Fruit fly (Drosophila melanogaster): ENCODE data around the gene RhoGAP71E.

Gene RhoGAP71E

dm6 chr3L:15594093-15594653 lies 5.5 kb downstream of the RhoGAP71E start:
- TF ChIP-seq crol (GFP tag; IDR thresholded peaks at IDR 0.05) (peak; percentile 59), sr (GFP tag; IDR thresholded peaks at IDR 0.05) (no peak), Xrp1 (GFP tag; IDR thresholded peaks at IDR 0.05) (no peak), CG2199 (GFP tag; IDR thresholded peaks at IDR 0.05) (0 out of 3 replicates have a peak, but pooled peaks have one; percentile 37), CG15479 (GFP tag; optimal IDR thresholded peaks at IDR 0.05) (peak; percentile 92), CG6254 (GFP tag; optimal IDR thresholded peaks at IDR 0.05) (no peak), D (optimal IDR thresholded peaks at IDR 0.05) (peak; percentile 82), D (GFP tag; optimal IDR thresholded peaks at IDR 0.05) (no peak), zen (tag; optimal IDR thresholded peaks at IDR 0.05) (peak; percentile 31), nom (GFP tag; optimal IDR thresholded peaks at IDR 0.05) (peak; percentile 3), slou (GFP tag; optimal IDR thresholded peaks at IDR 0.05) (no peak), phol (tag; optimal IDR thresholded peaks at IDR 0.05) (no peak), shn (GFP tag; optimal IDR thresholded peaks at IDR 0.05) (no peak), sima (GFP tag; optimal IDR thresholded peaks at IDR 0.05) (no peak), CG4360 (GFP tag; IDR thresholded peaks at IDR 0.05) (peak; percentile 54; the same call in 1 of the 2 replicates), gcm (GFP tag; optimal IDR thresholded peaks at IDR 0.05) (no peak)

DNA sequence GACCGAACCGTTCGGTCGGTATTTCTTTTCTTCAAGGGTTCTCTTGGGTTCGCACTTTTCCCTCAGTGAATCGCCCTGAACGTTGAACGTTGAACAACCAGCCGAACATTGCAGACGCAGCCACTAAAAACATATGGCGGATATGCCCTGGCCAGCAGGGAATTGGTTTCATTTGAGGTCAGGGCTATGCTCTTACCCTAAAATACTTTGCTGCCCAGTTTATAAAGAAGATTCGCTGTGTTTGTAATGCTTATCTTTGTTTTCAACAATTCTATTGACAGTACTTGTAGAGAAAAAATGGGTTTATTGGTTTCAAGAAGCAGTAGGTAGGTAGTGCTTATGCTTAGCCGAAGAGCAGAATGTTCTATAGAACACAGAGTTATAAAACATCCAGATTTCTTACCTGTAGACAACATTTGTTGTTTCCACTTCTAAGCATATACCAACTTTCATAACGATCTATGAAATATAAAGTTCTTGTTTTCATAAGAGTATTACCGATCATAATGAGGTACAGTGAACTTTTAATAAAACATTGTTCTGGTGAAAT lies 6.6 kb downstream of the RhoGAP71E start:
- TF ChIP-seq HmgD (GFP tag; optimal IDR thresholded peaks at IDR 0.05) = no peak
- TF ChIP-seq BtbVII (GFP tag; optimal IDR thresholded peaks at IDR 0.05) = no peak
- no peak for TF ChIP-seq CG17802 (tag; optimal IDR thresholded peaks at IDR 0.05)
- no peak for TF ChIP-seq pho (GFP tag; optimal IDR thresholded peaks at IDR 0.05)
- TF ChIP-seq Pdp1 (GFP tag; optimal IDR thresholded peaks at IDR 0.05) = peak in 1 of 2 experiments; percentile 35
- TF ChIP-seq CG1603 (tag; optimal IDR thresholded peaks at IDR 0.05) = no peak
- no peak for TF ChIP-seq gfzf (GFP tag; optimal IDR thresholded peaks at IDR 0.05)
- peak in 1 of 2 experiments; percentile 17 for TF ChIP-seq Hr78 (GFP tag; optimal IDR thresholded peaks at IDR 0.05)
- no peak for TF ChIP-seq zen2 (GFP tag; IDR thresholded peaks at IDR 0.05; ENCODE audit: partially characterized antibody)
- TF ChIP-seq CrebB (tag; optimal IDR thresholded peaks at IDR 0.05) = no peak
- no peak for TF ChIP-seq dmrt11E (tag; optimal IDR thresholded peaks at IDR 0.05)
- TF ChIP-seq CG31365 (tag; optimal IDR thresholded peaks at IDR 0.05) = no peak
- TF ChIP-seq CG12391 (tag; optimal IDR thresholded peaks at IDR 0.05) = peak; percentile 23
- TF ChIP-seq Sox102F (GFP tag; optimal IDR thresholded peaks at IDR 0.05) = peak; percentile 14
- no peak for TF ChIP-seq HLHmδ (GFP tag; optimal IDR thresholded peaks at IDR 0.05)
- no peak for TF ChIP-seq br (optimal IDR thresholded peaks at IDR 0.05)
- 0 out of 2 replicates have a peak, but pooled peaks have one; percentile 20 for TF ChIP-seq chm (GFP tag; IDR thresholded peaks at IDR 0.05)
- peak; percentile 21 for TF ChIP-seq CG7839 (tag; optimal IDR thresholded peaks at IDR 0.05)
- TF ChIP-seq CG1529 (GFP tag; optimal IDR thresholded peaks at IDR 0.05) = no peak
- peak; percentile 52; the same call in 2 of the 3 replicates for TF ChIP-seq row (GFP tag; IDR thresholded peaks at IDR 0.05)
- TF ChIP-seq bcd (GFP tag; optimal IDR thresholded peaks at IDR 0.05) = no peak
- TF ChIP-seq CG11504 (tag; optimal IDR thresholded peaks at IDR 0.05) = peak; percentile 24
- peak; percentile 20 for TF ChIP-seq CG14710 (tag; optimal IDR thresholded peaks at IDR 0.05)
- peak; percentile 3 for TF ChIP-seq CG8388 (GFP tag; optimal IDR thresholded peaks at IDR 0.05)
- TF ChIP-seq Mrtf (GFP tag; IDR thresholded peaks at IDR 0.05) = no peak
- no peak for TF ChIP-seq Sry-δ (GFP tag; optimal IDR thresholded peaks at IDR 0.05)
- peak; percentile 31 for TF ChIP-seq gem (tag; optimal IDR thresholded peaks at IDR 0.05)
- no peak for TF ChIP-seq org-1 (GFP tag; optimal IDR thresholded peaks at IDR 0.05)
- no peak for TF ChIP-seq Sry-β (GFP tag; optimal IDR thresholded peaks at IDR 0.05)
- TF ChIP-seq CG4730 (GFP tag; IDR thresholded peaks at IDR 0.05) = no peak
- 0 out of 2 replicates have a peak, but pooled peaks have one; percentile 37 for TF ChIP-seq CG14441 (GFP tag; IDR thresholded peaks at IDR 0.05)
- peak; percentile 46 for TF ChIP-seq grn (GFP tag; optimal IDR thresholded peaks at IDR 0.05)
- TF ChIP-seq Blimp-1 (GFP tag; optimal IDR thresholded peaks at IDR 0.05) = peak; percentile 9

Measured in whole organism, embryonic.